Fruit fly (Drosophila melanogaster): ENCODE results near the gene CG15892.

- no peak for TF ChIP-seq ttk (optimal IDR thresholded peaks at IDR 0.05)
- no peak for TF ChIP-seq psq (optimal IDR thresholded peaks at IDR 0.05)
- no peak for TF ChIP-seq h (optimal IDR thresholded peaks at IDR 0.05)
Measured at dm6 chrX:6310408-6310807, 16.3 kb upstream of the CG15892 start.
